Worm (Caenorhabditis elegans): ENCODE measurements around the gene ptp-3.

DNA sequence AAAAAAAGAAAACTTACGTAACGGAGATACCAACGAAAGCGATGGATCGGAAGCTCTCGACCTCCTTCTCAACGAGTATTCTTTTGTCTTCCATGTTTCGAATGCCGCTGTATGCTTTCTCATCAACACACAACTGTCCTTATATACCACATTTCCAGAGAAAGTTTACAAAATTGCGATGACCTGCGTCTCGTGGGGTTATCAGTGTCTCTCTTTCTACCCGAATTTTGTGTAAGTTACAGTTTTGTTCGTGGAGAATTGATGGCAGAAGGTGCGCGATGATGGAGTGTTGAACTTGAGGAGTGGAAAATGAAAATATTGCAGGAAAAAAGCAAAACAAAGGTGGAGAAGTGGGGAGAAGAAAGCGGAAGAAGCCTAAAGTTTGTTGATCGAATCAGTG lies 38.3 kb downstream of the ptp-3 start, which contains the start of gene col-81:
- TF ChIP-seq C17E4.6 (GFP tag; IDR thresholded peaks at IDR 0.05) (no peak), unc-62 (GFP tag; optimal IDR thresholded peaks at IDR 0.05) (no peak), egl-18 (GFP tag; IDR thresholded peaks at IDR 0.05) (no peak), dpff-1 (tag; optimal IDR thresholded peaks at IDR 0.05) (no peak)
